In genomic region chrII:7684589-7684988, ce11 we compare ENCODE assay signal across 4 worm cellular contexts.
A peak's percentile ranks its signal among the peaks of the same experiment; 100 is the strongest.
TF ChIP-seq lines count a peak whose summit lies in the region.

F18A1.1 (plus strand) TSS chrII:7684889.

TF ChIP-seq in whole organism, L1 larva, 84 proteins besides CTCF, POLR2A, EP300 and RAD21:
- no peak for TF ChIP-seq nhr-12 (tag; optimal IDR thresholded peaks at IDR 0.05; lab: Kevin White, UChicago)
- TF ChIP-seq nhr-85 (tag; lab: Kevin White, UChicago), result peak; percentile 56
- TF ChIP-seq pqm-1 (tag; optimal IDR thresholded peaks at IDR 0.05; lab: Kevin White, UChicago), result no peak
- TF ChIP-seq nhr-11 (tag; optimal IDR thresholded peaks at IDR 0.05; lab: Kevin White, UChicago), result no peak

TF ChIP-seq in whole organism, L2 larva, 48 proteins besides CTCF, POLR2A, EP300 and RAD21:
- no peak for TF ChIP-seq nhr-25 (tag; optimal IDR thresholded peaks at IDR 0.05; lab: Kevin White, UChicago)
- no peak for TF ChIP-seq C34F6.9 (tag; optimal IDR thresholded peaks at IDR 0.05; lab: Kevin White, UChicago)
- TF ChIP-seq unc-55 (GFP tag; optimal IDR thresholded peaks at IDR 0.05; lab: Kevin White, UChicago), result no peak
- TF ChIP-seq nhr-21 (tag; optimal IDR thresholded peaks at IDR 0.05; lab: Kevin White, UChicago), result peak; percentile 15
- no peak for TF ChIP-seq nhr-77 (tag; optimal IDR thresholded peaks at IDR 0.05; lab: Kevin White, UChicago)

TF ChIP-seq in whole organism, L3 larva, 47 proteins besides CTCF, POLR2A, EP300 and RAD21:
- peak; percentile 29 for TF ChIP-seq ceh-28 (tag; optimal IDR thresholded peaks at IDR 0.05; lab: Kevin White, UChicago)
- no peak for TF ChIP-seq eor-1 (tag; optimal IDR thresholded peaks at IDR 0.05; lab: Kevin White, UChicago)
- TF ChIP-seq nhr-43 (tag; optimal IDR thresholded peaks at IDR 0.05; lab: Kevin White, UChicago; ENCODE audit: poor library complexity, severe bottlenecking), result peak; percentile 18

TF ChIP-seq in whole organism, L4 larva, 104 proteins besides CTCF, POLR2A, EP300 and RAD21:
- TF ChIP-seq nhr-48 (tag; optimal IDR thresholded peaks at IDR 0.05; lab: Kevin White, UChicago) (no peak), nhr-237 (tag; optimal IDR thresholded peaks at IDR 0.05; lab: Kevin White, UChicago) (peak; percentile 19)

Comparison
In these comparisons a context has a peak if more than half of its experiments do, and no peak if none do; other contexts are left out.
1. Of the 29 proteins assayed by ChIP-seq in both whole organism, L4 larva and whole organism, L1 larva: peak only in whole organism, L4 larva: nhr-237; only in whole organism, L1 larva: none; in both: none; in neither: 28.